Fruit fly (Drosophila melanogaster): ENCODE data around the gene CG6345.

DNA sequence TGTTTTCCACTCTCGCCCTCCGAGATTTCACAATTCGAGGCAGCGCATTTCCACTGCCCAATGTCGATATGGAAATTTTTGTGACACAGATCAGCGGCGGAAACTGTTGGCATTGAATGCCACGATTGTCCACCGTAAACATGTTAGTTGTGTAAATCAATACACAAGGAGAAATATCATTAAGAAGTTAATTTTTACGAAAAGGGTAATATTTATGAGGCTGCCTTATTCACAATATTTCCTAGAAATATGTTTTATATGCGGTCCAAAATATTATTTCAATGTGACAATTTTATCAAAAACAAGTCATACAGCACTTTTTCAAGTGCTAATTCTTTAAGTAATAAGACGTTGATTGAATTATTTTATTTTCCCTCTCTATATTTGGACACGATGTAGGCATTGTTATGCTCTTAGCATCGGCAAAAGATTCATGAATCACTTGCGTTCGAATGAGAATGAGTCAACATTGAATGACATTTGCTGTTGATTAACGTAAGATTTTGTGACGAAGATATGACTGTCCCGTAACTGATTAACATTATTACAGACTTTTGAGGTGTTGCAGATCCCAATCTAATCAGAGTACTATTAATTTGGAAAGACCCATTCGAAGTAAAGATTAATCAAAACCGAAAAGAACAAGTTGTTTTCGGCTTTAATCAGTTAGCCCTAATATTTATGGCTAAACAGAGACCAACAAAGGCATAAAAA is 22.0 kb downstream of the CG6345 start:
- peak; percentile 45; the same call in 1 of the 2 replicates for TF ChIP-seq CG32121 (GFP tag; IDR thresholded peaks at IDR 0.05)
- TF ChIP-seq fd96Ca (GFP tag; IDR thresholded peaks at IDR 0.05) = no peak
- peak; percentile 14 for TF ChIP-seq CG9948 (tag; optimal IDR thresholded peaks at IDR 0.05)
- no peak for TF ChIP-seq CG12605 (GFP tag; IDR thresholded peaks at IDR 0.05)

Data from whole organism, pupa.